Fruit fly (Drosophila melanogaster): Measurements from ENCODE around the gene nAChRbeta1.

Gene nAChRbeta1

DNA sequence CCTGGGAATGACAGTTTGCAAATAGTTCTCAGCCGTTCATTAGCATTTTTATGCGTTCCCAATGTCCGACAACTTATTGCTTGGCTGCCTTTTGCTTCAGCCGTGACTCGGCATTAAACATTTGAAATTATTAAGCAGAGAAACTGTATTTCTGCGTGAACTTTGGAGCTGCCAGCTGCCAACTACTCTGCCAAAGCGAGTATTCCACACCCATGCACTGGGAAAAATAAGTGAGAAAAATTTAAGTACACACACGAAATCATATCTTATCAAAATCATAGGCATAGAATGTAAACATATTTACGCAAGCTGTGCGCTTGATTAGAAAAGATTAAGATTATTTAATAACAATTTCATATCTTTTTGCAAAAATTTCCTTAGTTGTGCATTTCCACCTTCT is 16.2 kb upstream of the nAChRbeta1 start:
- no peak for TF ChIP-seq Mio (GFP tag; optimal IDR thresholded peaks at IDR 0.05)
- no peak for TF ChIP-seq Dfd (GFP tag; optimal IDR thresholded peaks at IDR 0.05)
- TF ChIP-seq CG9705 (GFP tag; optimal IDR thresholded peaks at IDR 0.05): no peak
- TF ChIP-seq Rel (GFP tag; optimal IDR thresholded peaks at IDR 0.05): no peak
- no peak for TF ChIP-seq Rel (tag; optimal IDR thresholded peaks at IDR 0.05)
- TF ChIP-seq GATAd (GFP tag; optimal IDR thresholded peaks at IDR 0.05): no peak
- TF ChIP-seq OdsH (GFP tag; optimal IDR thresholded peaks at IDR 0.05): no peak
- no peak for TF ChIP-seq CG32264 (GFP tag; optimal IDR thresholded peaks at IDR 0.05)
- TF ChIP-seq Sp1 (GFP tag; optimal IDR thresholded peaks at IDR 0.05): no peak
- TF ChIP-seq lola (GFP tag; optimal IDR thresholded peaks at IDR 0.05): no peak
- no peak for TF ChIP-seq br (GFP tag; optimal IDR thresholded peaks at IDR 0.05)
- no peak for TF ChIP-seq dsf (GFP tag; optimal IDR thresholded peaks at IDR 0.05; ENCODE audit: borderline replicate concordance)
- no peak for TF ChIP-seq sage (GFP tag; optimal IDR thresholded peaks at IDR 0.05)
- no peak for TF ChIP-seq dl (GFP tag; optimal IDR thresholded peaks at IDR 0.05; ENCODE audit: insufficient read depth in 1 of 2, partially characterized antibody in 2 of 2)
- no peak for TF ChIP-seq Vsx2 (GFP tag; optimal IDR thresholded peaks at IDR 0.05; ENCODE audit: partially characterized antibody)
- no peak for TF ChIP-seq fru (GFP tag; optimal IDR thresholded peaks at IDR 0.05)
- no peak for TF ChIP-seq CrebA (GFP tag; optimal IDR thresholded peaks at IDR 0.05; ENCODE audit: borderline replicate concordance)
- TF ChIP-seq dmrt93B (GFP tag; optimal IDR thresholded peaks at IDR 0.05): no peak
- TF ChIP-seq Hnf4 (GFP tag; optimal IDR thresholded peaks at IDR 0.05): no peak

- TF ChIP-seq fru (GFP tag; optimal IDR thresholded peaks at IDR 0.05) (no peak), CG32264 (GFP tag; optimal IDR thresholded peaks at IDR 0.05) (no peak), tai (GFP tag; optimal IDR thresholded peaks at IDR 0.05) (peak; percentile 1), Rel (GFP tag; optimal IDR thresholded peaks at IDR 0.05) (no peak), Rel (tag; optimal IDR thresholded peaks at IDR 0.05) (no peak), lola (GFP tag; optimal IDR thresholded peaks at IDR 0.05) (no peak), Abd-B (GFP tag; optimal IDR thresholded peaks at IDR 0.05) (no peak), br (GFP tag; optimal IDR thresholded peaks at IDR 0.05) (no peak), Vsx2 (GFP tag; optimal IDR thresholded peaks at IDR 0.05; ENCODE audit: partially characterized antibody) (no peak), Mio (GFP tag; optimal IDR thresholded peaks at IDR 0.05) (no peak)
Observed at dm6 chr3L:4413800-4414446, 15.2 kb upstream of the nAChRbeta1 start.

DNA sequence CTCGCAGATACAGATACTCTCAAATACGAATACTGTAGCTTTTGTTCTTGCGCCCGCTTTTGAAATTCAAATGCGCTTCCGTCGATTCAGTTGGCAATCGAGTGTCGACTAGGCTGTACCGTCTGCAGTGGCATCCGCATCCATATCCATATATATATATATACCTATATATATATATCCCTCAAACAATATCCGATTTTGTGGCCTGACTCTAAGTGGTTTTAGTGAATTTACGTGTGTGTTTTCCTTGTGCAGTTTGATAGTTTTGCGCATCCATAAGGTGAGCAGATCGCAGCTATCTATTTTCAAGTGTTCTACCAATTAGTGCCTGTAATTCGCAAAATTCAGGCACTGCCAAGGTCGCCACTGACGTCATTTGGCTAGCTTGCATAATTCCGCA is 14.6 kb upstream of the nAChRbeta1 start:
- TF ChIP-seq ey (GFP tag; optimal IDR thresholded peaks at IDR 0.05): no peak
- TF ChIP-seq Rel (GFP tag; optimal IDR thresholded peaks at IDR 0.05): peak; percentile 34
- TF ChIP-seq Rel (tag; optimal IDR thresholded peaks at IDR 0.05): no peak
- TF ChIP-seq Dif (GFP tag; optimal IDR thresholded peaks at IDR 0.05; ENCODE audit: partially characterized antibody): peak; percentile 50
- TF ChIP-seq Sp1 (GFP tag; optimal IDR thresholded peaks at IDR 0.05): peak; percentile 6
- no peak for TF ChIP-seq Jra (GFP tag; optimal IDR thresholded peaks at IDR 0.05)
- peak; percentile 13 for TF ChIP-seq OdsH (GFP tag; optimal IDR thresholded peaks at IDR 0.05)
- peak; percentile 5 for TF ChIP-seq Vsx2 (GFP tag; optimal IDR thresholded peaks at IDR 0.05; ENCODE audit: partially characterized antibody)

DNA sequence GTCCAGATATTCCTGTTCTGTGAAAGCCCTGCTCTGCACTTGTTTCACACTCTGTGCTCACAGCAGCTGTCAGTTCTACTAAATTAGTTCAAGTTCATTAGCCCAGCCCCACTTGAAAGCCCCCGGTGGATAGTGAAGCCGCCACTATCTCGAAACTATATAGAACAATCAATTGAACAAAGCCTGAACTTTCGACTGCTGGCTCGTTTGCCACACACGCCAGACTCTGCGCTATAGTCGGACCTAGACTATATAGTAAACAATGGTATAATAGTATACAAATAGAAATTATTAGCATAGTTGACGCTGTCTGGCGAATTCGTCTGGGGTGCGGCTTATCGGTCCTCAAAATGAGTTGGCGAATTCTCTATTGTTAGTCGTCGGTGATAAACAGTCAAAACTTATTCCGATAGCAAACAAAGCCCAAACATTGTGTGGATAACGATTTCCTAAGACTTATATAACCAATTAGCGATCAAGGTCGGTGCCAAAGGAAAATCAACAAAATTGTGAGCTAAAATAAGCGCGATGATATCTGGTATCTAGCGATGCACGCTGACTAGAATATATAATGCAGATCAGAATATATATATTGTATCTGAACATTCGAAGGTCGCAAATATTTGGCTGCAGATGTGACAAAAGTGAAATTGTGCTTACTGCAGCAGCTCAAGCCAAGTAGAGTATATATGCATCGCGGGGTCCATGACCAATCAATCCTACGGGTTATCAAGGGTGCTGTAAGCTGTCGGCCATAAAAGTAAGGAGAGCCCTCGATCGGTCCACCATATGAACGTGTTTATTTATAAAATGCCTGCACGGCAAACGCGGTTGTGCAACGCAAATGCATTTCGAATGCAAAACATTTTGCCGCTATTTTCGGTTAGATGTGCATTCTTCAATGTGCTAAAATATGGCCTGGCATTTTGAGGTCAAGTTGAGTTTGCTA is 13.5 kb upstream of the nAChRbeta1 start:
- TF ChIP-seq Hr83 (GFP tag; optimal IDR thresholded peaks at IDR 0.05; ENCODE audit: poor library complexity, severe bottlenecking): no peak
- TF ChIP-seq Myc (optimal IDR thresholded peaks at IDR 0.05): no peak
- no peak for TF ChIP-seq N (GFP tag; optimal IDR thresholded peaks at IDR 0.05)
- TF ChIP-seq CG9705 (GFP tag; optimal IDR thresholded peaks at IDR 0.05): no peak
- no peak for TF ChIP-seq sv (GFP tag; optimal IDR thresholded peaks at IDR 0.05)
- TF ChIP-seq OdsH (GFP tag; optimal IDR thresholded peaks at IDR 0.05): no peak
- TF ChIP-seq Dfd (GFP tag; optimal IDR thresholded peaks at IDR 0.05): no peak
- no peak for TF ChIP-seq psq (GFP tag; optimal IDR thresholded peaks at IDR 0.05)
- no peak for TF ChIP-seq Jra (GFP tag; optimal IDR thresholded peaks at IDR 0.05)
- no peak for TF ChIP-seq tai (GFP tag; optimal IDR thresholded peaks at IDR 0.05)
- no peak for TF ChIP-seq pan (optimal IDR thresholded peaks at IDR 0.05)
- TF ChIP-seq Hr78 (GFP tag; optimal IDR thresholded peaks at IDR 0.05): no peak
- TF ChIP-seq GATAd (GFP tag; optimal IDR thresholded peaks at IDR 0.05): no peak
- TF ChIP-seq HLH106 (tag; optimal IDR thresholded peaks at IDR 0.05): no peak
- TF ChIP-seq woc (GFP tag; optimal IDR thresholded peaks at IDR 0.05): no peak

Measured in whole organism, wandering third instar larva.